Worm (Caenorhabditis elegans) whole organism, mixed stage, embryonic: Measurements from ENCODE around the gene srbc-37.

Source experiments
- M03D4.4 ChIP-seq: sonication (generic microtip); optimal IDR thresholded peaks from 2 replicates; lab custom pipeline; 2017; ENCODE audit warnings: mild to moderate bottlenecking, missing genetic modification characterization, missing compliant biosample characterization
- blmp-1 ChIP-seq: fragments of 150-350 bp; optimal IDR thresholded peaks from 2 replicates; lab custom pipeline; 2014; ENCODE audit warnings: missing biosample characterization, missing genetic modification characterization
- ceh-39 ChIP-seq: fragments of 150-350 bp; optimal IDR thresholded peaks from 2 replicates; lab custom pipeline; 2014; ENCODE audit warnings: missing biosample characterization, missing genetic modification characterization
- ceh-43 ChIP-seq: fragments of 200-800 bp; sonication (Bioruptor generic); optimal IDR thresholded peaks from 2 replicates; lab custom pipeline; 2018; ENCODE audit warnings: mild to moderate bottlenecking, missing genetic modification characterization, moderate library complexity, missing compliant biosample characterization
- ceh-83 ChIP-seq: fragments of 200-800 bp; sonication (Bioruptor generic); optimal IDR thresholded peaks from 2 replicates; lab custom pipeline; 2018; ENCODE audit warnings: mild to moderate bottlenecking, missing genetic modification characterization, missing compliant biosample characterization
- ces-1 ChIP-seq: fragments of 150-350 bp; optimal IDR thresholded peaks from 2 replicates; lab custom pipeline; 2014; ENCODE audit warnings: missing biosample characterization, missing genetic modification reagents, missing genetic modification characterization
- cnd-1 ChIP-seq: fragments of 200-800 bp; sonication (Bioruptor generic); optimal IDR thresholded peaks from 2 replicates; lab custom pipeline; 2018; ENCODE audit warnings: mild to moderate bottlenecking, missing genetic modification characterization, missing compliant biosample characterization
- drap-1 ChIP-seq: fragments of 200-800 bp; sonication (Bioruptor generic); optimal IDR thresholded peaks from 3 replicates; lab custom pipeline; 2018; ENCODE audit warnings: mild to moderate bottlenecking, missing genetic modification characterization, missing compliant biosample characterization
- elt-1 ChIP-seq: sonication (generic microtip); optimal IDR thresholded peaks from 2 replicates; lab custom pipeline; 2017; ENCODE audit warnings: missing genetic modification characterization, mild to moderate bottlenecking, missing compliant biosample characterization, antibody characterized with exemption, moderate library complexity, borderline replicate concordance; ENCODE audit not compliant: insufficient read depth
- elt-3 ChIP-seq: fragments of 150-350 bp; optimal IDR thresholded peaks from 2 replicates; lab custom pipeline; 2014; ENCODE audit warnings: missing biosample characterization, missing genetic modification characterization
- flh-1 ChIP-seq: fragments of 200-800 bp; sonication (Bioruptor generic); optimal IDR thresholded peaks from 2 replicates; lab custom pipeline; 2018; ENCODE audit warnings: mild to moderate bottlenecking, missing genetic modification characterization, moderate library complexity, missing compliant biosample characterization
- ham-2 ChIP-seq: fragments of 200-800 bp; sonication (Bioruptor generic); optimal IDR thresholded peaks from 2 replicates; lab custom pipeline; 2018; ENCODE audit warnings: mild to moderate bottlenecking, missing genetic modification characterization, missing compliant biosample characterization
- hlh-1 ChIP-seq: fragments of 150-350 bp; optimal IDR thresholded peaks from 2 replicates; lab custom pipeline; 2014; ENCODE audit warnings: missing biosample characterization, missing genetic modification reagents, missing genetic modification characterization
- lin-32 ChIP-seq: fragments of 200-800 bp; sonication (Bioruptor generic); optimal IDR thresholded peaks from 2 replicates; lab custom pipeline; 2018; ENCODE audit warnings: mild to moderate bottlenecking, missing genetic modification characterization, missing compliant biosample characterization
- lsy-2 ChIP-seq: fragments of 150-350 bp; optimal IDR thresholded peaks from 2 replicates; lab custom pipeline; 2014; ENCODE audit warnings: missing biosample characterization, missing genetic modification characterization
- mab-5 ChIP-seq: fragments of 150-350 bp; optimal IDR thresholded peaks from 2 replicates; lab custom pipeline; 2014; ENCODE audit warnings: missing biosample characterization, missing genetic modification characterization
- mep-1 ChIP-seq: fragments of 150-350 bp; optimal IDR thresholded peaks from 2 replicates; lab custom pipeline; 2017; ENCODE audit warnings: missing biosample characterization, missing genetic modification reagents, missing genetic modification characterization, inconsistent platforms
- mls-2 ChIP-seq: sonication (generic microtip); optimal IDR thresholded peaks from 2 replicates; lab custom pipeline; 2016; ENCODE audit warnings: mild to moderate bottlenecking, missing genetic modification characterization, moderate library complexity, missing compliant biosample characterization
- nhr-12 ChIP-seq: fragments of 150-350 bp; optimal IDR thresholded peaks from 2 replicates; lab custom pipeline; 2014; ENCODE audit warnings: missing biosample characterization, missing genetic modification characterization
- nhr-2 ChIP-seq: fragments of 150-350 bp; optimal IDR thresholded peaks from 2 replicates; lab custom pipeline; 2014; ENCODE audit warnings: missing biosample characterization, missing genetic modification characterization
- nhr-237 ChIP-seq: fragments of 150-350 bp; optimal IDR thresholded peaks from 2 replicates; lab custom pipeline; 2014; ENCODE audit warnings: missing biosample characterization, missing genetic modification characterization
- nhr-28 ChIP-seq: fragments of 150-350 bp; optimal IDR thresholded peaks from 2 replicates; lab custom pipeline; 2014; ENCODE audit warnings: missing biosample characterization, missing genetic modification characterization
- nhr-76 ChIP-seq: sonication (generic microtip); optimal IDR thresholded peaks from 2 replicates; lab custom pipeline; 2017; ENCODE audit warnings: missing biosample characterization, missing genetic modification characterization
- sem-2 ChIP-seq: fragments of 200-800 bp; sonication (Bioruptor generic); optimal IDR thresholded peaks from 2 replicates; lab custom pipeline; 2018; ENCODE audit warnings: mild to moderate bottlenecking, missing genetic modification characterization, missing compliant biosample characterization
- snpc-4 ChIP-seq: fragments of 150-350 bp; optimal IDR thresholded peaks from 2 replicates; lab custom pipeline; 2014; ENCODE audit warnings: missing biosample characterization, missing genetic modification characterization
- sptf-1 ChIP-seq: sonication (generic microtip); optimal IDR thresholded peaks from 2 replicates; lab custom pipeline; 2017; ENCODE audit warnings: mild to moderate bottlenecking, missing genetic modification characterization, moderate library complexity, missing compliant biosample characterization
- tbx-8 ChIP-seq: fragments of 200-800 bp; sonication (Bioruptor generic); optimal IDR thresholded peaks from 2 replicates; lab custom pipeline; 2018; ENCODE audit warnings: mild to moderate bottlenecking, missing genetic modification characterization, moderate library complexity, missing compliant biosample characterization
- unc-120 ChIP-seq: sonication (generic microtip); optimal IDR thresholded peaks from 2 replicates; lab custom pipeline; 2017; ENCODE audit warnings: missing genetic modification characterization, missing compliant biosample characterization; ENCODE audit not compliant: poor library complexity, severe bottlenecking
- unc-39 ChIP-seq: fragments of 150-350 bp; optimal IDR thresholded peaks from 2 replicates; lab custom pipeline; 2014; ENCODE audit warnings: missing biosample characterization, missing genetic modification characterization
- unc-62 ChIP-seq: fragments of 150-350 bp; optimal IDR thresholded peaks from 2 replicates; lab custom pipeline; 2014; ENCODE audit warnings: missing biosample characterization, missing genetic modification reagents, missing genetic modification characterization
- zip-8 ChIP-seq: fragments of 150-350 bp; optimal IDR thresholded peaks from 2 replicates; lab custom pipeline; 2014; ENCODE audit warnings: missing biosample characterization, missing genetic modification characterization
- ztf-11 ChIP-seq: fragments of 150-350 bp; optimal IDR thresholded peaks from 2 replicates; lab custom pipeline; 2014; ENCODE audit warnings: missing biosample characterization, missing genetic modification characterization

srbc-37 gene

DNA sequence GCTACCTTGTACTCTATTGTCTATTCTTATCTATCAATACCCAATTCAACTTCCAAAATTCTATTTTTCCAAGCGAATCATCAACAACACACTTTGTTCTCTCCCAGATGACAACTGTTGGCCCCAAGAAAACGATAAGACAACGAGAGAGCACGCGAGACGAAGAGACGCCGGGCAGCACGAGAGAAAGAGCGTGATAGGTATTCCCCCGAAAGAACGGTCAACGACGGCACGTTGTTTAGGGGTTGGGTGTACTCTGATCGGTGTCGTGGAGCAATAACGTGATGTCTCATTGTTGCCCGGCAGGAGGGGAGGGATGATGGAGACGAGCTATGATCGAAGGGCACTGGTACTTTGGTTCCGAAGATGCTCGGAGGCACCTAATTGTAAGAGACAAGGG is 29.0 kb downstream of the srbc-37 start (continued):
- TF ChIP-seq snpc-4 (tag; lab: Kevin White, UChicago), result no peak
- no peak for TF ChIP-seq tbx-8 (GFP tag; lab: Kevin White, UChicago)
- TF ChIP-seq nhr-237 (tag; lab: Kevin White, UChicago), result no peak
- TF ChIP-seq nhr-2 (tag; lab: Kevin White, UChicago), result peak; percentile 89

DNA sequence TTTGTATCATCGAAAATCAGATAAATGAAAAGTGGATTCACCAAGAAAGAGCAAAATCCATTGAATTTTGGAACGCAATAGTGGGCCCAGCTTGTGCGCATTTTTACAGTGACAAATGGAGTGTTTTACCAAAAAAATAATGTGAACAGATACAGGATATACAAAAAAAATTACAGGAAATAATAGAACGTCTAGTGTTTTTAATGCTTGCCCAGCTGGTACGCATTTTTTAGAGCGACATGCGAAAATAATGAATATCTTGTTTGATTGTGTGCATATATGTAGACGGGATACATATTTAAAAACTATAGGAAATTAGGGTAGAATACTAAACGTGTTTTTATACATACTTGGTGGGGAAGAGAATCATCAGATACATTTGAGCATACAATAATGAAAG is 33.8 kb downstream of the srbc-37 start, which contains the start of gene srj-25:
Gene srj-25 (minus strand): TSS at position 101 of the 400 bp plus-strand sequence.
- TF ChIP-seq blmp-1 (tag; lab: Kevin White, UChicago), result no peak
- TF ChIP-seq snpc-4 (tag; lab: Kevin White, UChicago), result no peak
- no peak for TF ChIP-seq ham-2
- no peak for TF ChIP-seq elt-3 (tag; lab: Kevin White, UChicago)

- no peak for TF ChIP-seq unc-120 (tag; lab: Kevin White, UChicago)
- no peak for TF ChIP-seq zip-8 (tag; lab: Kevin White, UChicago)
- TF ChIP-seq unc-62 (GFP tag; lab: Kevin White, UChicago), result no peak
- TF ChIP-seq ces-1 (GFP tag; lab: Kevin White, UChicago), result no peak
- no peak for TF ChIP-seq ceh-39
- no peak for TF ChIP-seq ham-2
- TF ChIP-seq elt-1, result no peak
- TF ChIP-seq snpc-4 (tag; lab: Kevin White, UChicago), result no peak
- TF ChIP-seq sptf-1 (tag; lab: Kevin White, UChicago), result no peak
- TF ChIP-seq lsy-2 (tag; lab: Kevin White, UChicago), result no peak
- TF ChIP-seq nhr-12 (tag; lab: Kevin White, UChicago), result no peak
- no peak for TF ChIP-seq sem-2 (GFP tag; lab: Kevin White, UChicago)
- TF ChIP-seq nhr-28 (tag; lab: Kevin White, UChicago), result no peak
- TF ChIP-seq flh-1 (GFP tag; lab: Kevin White, UChicago), result no peak
- TF ChIP-seq elt-3 (tag; lab: Kevin White, UChicago), result no peak
- no peak for TF ChIP-seq nhr-2 (tag; lab: Kevin White, UChicago)
- TF ChIP-seq hlh-1, result no peak
- no peak for TF ChIP-seq M03D4.4 (tag; lab: Kevin White, UChicago)
- no peak for TF ChIP-seq lin-32
- no peak for TF ChIP-seq mls-2 (tag; lab: Kevin White, UChicago)
Observed at ce11 chrV:738770-739169, 36.4 kb downstream of the srbc-37 start, which contains the start of gene srj-24. TSS of gene srj-24 (minus strand) at chrV:738870.

- TF ChIP-seq snpc-4 (tag; lab: Kevin White, UChicago) (no peak), zip-8 (tag; lab: Kevin White, UChicago) (no peak), nhr-28 (tag; lab: Kevin White, UChicago) (no peak), nhr-76 (tag; lab: Kevin White, UChicago) (no peak), drap-1 (GFP tag; lab: Kevin White, UChicago) (no peak)
Observed at ce11 chrV:741820-742219, 39.5 kb downstream of the srbc-37 start, which contains the start of gene C05E4.7. TSS of gene C05E4.7 (plus strand) at chrV:742120.

- TF ChIP-seq ceh-39 (no peak), ztf-11 (tag; lab: Kevin White, UChicago) (no peak), mab-5 (tag; lab: Kevin White, UChicago) (no peak), unc-62 (GFP tag; lab: Kevin White, UChicago) (no peak), ces-1 (GFP tag; lab: Kevin White, UChicago) (no peak), ham-2 (no peak), sptf-1 (tag; lab: Kevin White, UChicago) (no peak), nhr-76 (tag; lab: Kevin White, UChicago) (no peak), unc-120 (tag; lab: Kevin White, UChicago) (no peak), elt-1 (no peak), elt-3 (tag; lab: Kevin White, UChicago) (no peak), ceh-83 (GFP tag; lab: Kevin White, UChicago) (no peak), mep-1 (tag; lab: Kevin White, UChicago) (no peak), tbx-8 (GFP tag; lab: Kevin White, UChicago) (no peak), lin-32 (no peak), drap-1 (GFP tag; lab: Kevin White, UChicago) (no peak)
Observed at ce11 chrV:743348-743747, 41.0 kb downstream of the srbc-37 start, which contains the start of gene str-134. TSS of gene str-134 (plus strand) at chrV:743648.

- TF ChIP-seq unc-120 (tag; lab: Kevin White, UChicago) (no peak), cnd-1 (tag; lab: Kevin White, UChicago) (no peak), ces-1 (GFP tag; lab: Kevin White, UChicago) (no peak), lsy-2 (tag; lab: Kevin White, UChicago) (no peak), nhr-76 (tag; lab: Kevin White, UChicago) (no peak), ceh-83 (GFP tag; lab: Kevin White, UChicago) (no peak), hlh-1 (no peak), unc-39 (tag; lab: Kevin White, UChicago) (no peak), lin-32 (no peak), nhr-12 (tag; lab: Kevin White, UChicago) (no peak), sptf-1 (tag; lab: Kevin White, UChicago) (no peak), blmp-1 (tag; lab: Kevin White, UChicago) (no peak), nhr-28 (tag; lab: Kevin White, UChicago) (no peak), flh-1 (GFP tag; lab: Kevin White, UChicago) (no peak), ham-2 (no peak), zip-8 (tag; lab: Kevin White, UChicago) (no peak), ceh-43 (GFP tag; lab: Kevin White, UChicago) (no peak)
Observed at ce11 chrV:748044-748443, 45.7 kb downstream of the srbc-37 start, which contains the start of gene sri-4. TSS of gene sri-4 (plus strand) at chrV:748344.
